Worm (Caenorhabditis elegans) whole organism, L4/young adult: Measurements from ENCODE around the gene Y41D4B.17.

Experiments
- W03F9.2 ChIP-seq: fragments of 150-350 bp; optimal IDR thresholded peaks from 2 replicates; lab custom pipeline; 2014; ENCODE audit warnings: missing biosample characterization, missing genetic modification characterization
- him-1 ChIP-seq: sonication (generic microtip); optimal IDR thresholded peaks from 2 replicates; lab custom pipeline; 2016; ENCODE audit warnings: missing genotype, missing genetic modification reagents, missing genetic modification characterization, missing compliant biosample characterization

DNA sequence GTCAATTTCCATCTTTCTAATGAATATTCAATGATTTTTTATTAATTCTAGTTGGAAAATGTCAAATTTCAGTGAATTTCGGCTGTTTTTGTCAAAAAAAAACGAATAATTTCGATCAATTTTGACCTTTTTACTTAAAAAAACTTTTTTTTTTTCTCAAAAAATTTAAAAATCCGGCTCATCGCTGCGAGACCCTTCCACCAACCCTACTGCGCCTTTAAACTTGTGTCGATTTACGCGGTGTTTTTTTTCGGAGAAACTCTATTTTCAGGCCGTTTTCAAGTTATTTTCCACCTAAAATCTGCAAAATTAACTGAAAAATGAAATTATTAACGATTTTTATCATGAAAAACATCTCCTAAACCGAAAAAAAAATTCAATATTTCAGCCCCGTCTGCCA is 40.9 kb downstream of the Y41D4B.17 start:
- TF ChIP-seq him-1 (tag; lab: Kevin White, UChicago) (no peak), W03F9.2 (tag; lab: Kevin White, UChicago) (no peak)
